Worm (Caenorhabditis elegans) whole organism, early embryonic: ENCODE measurements around the gene fbxa-176.
"Not testable (repeated sequence)": the region's sequence is repeated elsewhere in the genome, so short reads cannot be mapped to it uniquely, and the experiment has no call there.

Experiments
- B0310.2 ChIP-seq: sonication (generic microtip); optimal IDR thresholded peaks from 2 replicates; lab custom pipeline; 2016; ENCODE audit warnings: mild to moderate bottlenecking, missing genetic modification characterization, missing compliant biosample characterization
- F13C5.2 ChIP-seq: sonication (generic microtip); optimal IDR thresholded peaks from 2 replicates; lab custom pipeline; 2017; ENCODE audit warnings: mild to moderate bottlenecking, missing genetic modification characterization, inconsistent platforms, missing compliant biosample characterization
- aly-1 ChIP-seq: sonication (generic microtip); optimal IDR thresholded peaks from 2 replicates; lab custom pipeline; 2016; ENCODE audit warnings: missing genetic modification characterization, missing compliant biosample characterization
- ama-1 ChIP-seq: fragments of 150-350 bp; optimal IDR thresholded peaks from 2 replicates; lab custom pipeline; 2014
- ceh-13 ChIP-seq: fragments of 200-800 bp; sonication (Bioruptor generic); optimal IDR thresholded peaks from 2 replicates; lab custom pipeline; 2018; ENCODE audit warnings: mild to moderate bottlenecking, missing genetic modification characterization, missing compliant biosample characterization
- ceh-36 ChIP-seq: sonication (generic microtip); optimal IDR thresholded peaks from 2 replicates; lab custom pipeline; 2016; ENCODE audit warnings: missing genetic modification characterization, inconsistent platforms, missing compliant biosample characterization
- ets-7 ChIP-seq: sonication (generic microtip); optimal IDR thresholded peaks from 2 replicates; lab custom pipeline; 2016; ENCODE audit warnings: missing genotype, missing genetic modification characterization, missing compliant biosample characterization
- flt-1 ChIP-seq: fragments of 200-800 bp; sonication (Bioruptor generic); IDR thresholded peaks from 2 replicates; pipeline ENCODE4 v1.3.6; 2022; ENCODE audit warnings: missing genetic modification characterization, missing compliant biosample characterization
- hmbx-1 ChIP-seq: sonication (generic microtip); optimal IDR thresholded peaks from 2 replicates; lab custom pipeline; 2016; ENCODE audit warnings: mild to moderate bottlenecking, missing genetic modification characterization, missing compliant biosample characterization
- hmg-4 ChIP-seq: fragments of 200-800 bp; sonication (Bioruptor generic); optimal IDR thresholded peaks from 2 replicates; lab custom pipeline; 2018; ENCODE audit warnings: mild to moderate bottlenecking, missing genetic modification characterization, missing compliant biosample characterization
- hnd-1 ChIP-seq: sonication (generic microtip); optimal IDR thresholded peaks from 2 replicates; lab custom pipeline; 2016; ENCODE audit warnings: missing genetic modification characterization, missing compliant biosample characterization
- pes-1 ChIP-seq: fragments of 200-800 bp; sonication (Bioruptor generic); IDR thresholded peaks from 2 replicates; pipeline ENCODE4 v1.3.6; 2022; ENCODE audit warnings: missing genetic modification reagents, missing genetic modification characterization, missing compliant biosample characterization
- scrt-1 ChIP-seq: fragments of 200-800 bp; sonication (Bioruptor generic); IDR thresholded peaks from 2 replicates; pipeline ENCODE4 v1.3.6; 2022; ENCODE audit warnings: missing genetic modification characterization, missing compliant biosample characterization
- sea-1 ChIP-seq: fragments of 200-800 bp; sonication (Bioruptor generic); conservative IDR thresholded peaks from 2 replicates; pipeline ENCODE4 v1.3.6; 2022; ENCODE audit warnings: missing genetic modification characterization, missing compliant biosample characterization
- tbx-11 ChIP-seq: fragments of 200-800 bp; sonication (Bioruptor generic); IDR thresholded peaks from 2 replicates; pipeline ENCODE4 v1.3.6; 2022; ENCODE audit warnings: missing genetic modification characterization, missing compliant biosample characterization
- tbx-37 ChIP-seq: fragments of 200-800 bp; sonication (Bioruptor generic); conservative IDR thresholded peaks from 2 replicates; pipeline ENCODE4 v1.3.6; 2022; ENCODE audit warnings: missing genetic modification reagents, missing genetic modification characterization, missing compliant biosample characterization
- tra-4 ChIP-seq: sonication (generic microtip); optimal IDR thresholded peaks from 2 replicates; lab custom pipeline; 2017; ENCODE audit warnings: missing genetic modification characterization, missing compliant biosample characterization

The fbxa-176 gene

ce11 chrV:17580017-17580416, 30.5 kb downstream of the fbxa-176 start:
- TF ChIP-seq ets-7 (tag; lab: Kevin White, UChicago) (no peak), tbx-37 (no peak), B0310.2 (tag; lab: Kevin White, UChicago) (no peak), sea-1 (GFP tag; lab: Robert Waterston, UW) (no peak), aly-1 (tag; lab: Kevin White, UChicago) (no peak), scrt-1 (GFP tag; lab: Robert Waterston, UW) (no peak), hmg-4 (GFP tag; lab: Kevin White, UChicago) (no peak), ama-1 (lab: Kevin White, UChicago) (no peak), hmbx-1 (no peak), ceh-36 (no peak), hnd-1 (tag; lab: Kevin White, UChicago) (no peak), pes-1 (GFP tag; lab: Robert Waterston, UW) (no peak), ceh-13 (GFP tag; lab: Kevin White, UChicago) (no peak)

ce11 chrV:17584352-17584843, 34.9 kb downstream of the fbxa-176 start, which contains the start of gene fbxa-133:
fbxa-133 (plus strand) TSS chrV:17584793.
- not testable (repeated sequence) for TF ChIP-seq tra-4 (tag; lab: Kevin White, UChicago); scrt-1 (GFP tag; lab: Robert Waterston, UW); ceh-36

- TF ChIP-seq sea-1 (GFP tag; lab: Robert Waterston, UW) (no peak), B0310.2 (tag; lab: Kevin White, UChicago) (no peak), ceh-36 (no peak), tbx-11 (GFP tag; lab: Robert Waterston, UW) (no peak), hmg-4 (GFP tag; lab: Kevin White, UChicago) (no peak), pes-1 (GFP tag; lab: Robert Waterston, UW) (no peak), hmbx-1 (no peak), hnd-1 (tag; lab: Kevin White, UChicago) (no peak), ama-1 (lab: Kevin White, UChicago) (no peak), aly-1 (tag; lab: Kevin White, UChicago) (no peak), ceh-13 (GFP tag; lab: Kevin White, UChicago) (no peak), tbx-37 (no peak), tra-4 (tag; lab: Kevin White, UChicago) (no peak), scrt-1 (GFP tag; lab: Robert Waterston, UW) (no peak), F13C5.2 (tag; lab: Kevin White, UChicago) (no peak), ets-7 (tag; lab: Kevin White, UChicago) (no peak), flt-1 (GFP tag; lab: Robert Waterston, UW) (no peak)
Measured at ce11 chrV:17595691-17596090, 46.2 kb downstream of the fbxa-176 start.

- TF ChIP-seq ceh-36: no peak
- no peak for TF ChIP-seq tra-4 (tag; lab: Kevin White, UChicago)
- TF ChIP-seq flt-1 (GFP tag; lab: Robert Waterston, UW): no peak
- no peak for TF ChIP-seq ets-7 (tag; lab: Kevin White, UChicago)
- TF ChIP-seq ama-1 (lab: Kevin White, UChicago): no peak
- no peak for TF ChIP-seq pes-1 (GFP tag; lab: Robert Waterston, UW)
- TF ChIP-seq aly-1 (tag; lab: Kevin White, UChicago): no peak
- TF ChIP-seq scrt-1 (GFP tag; lab: Robert Waterston, UW): no peak
Measured at ce11 chrV:17598810-17599209, 49.3 kb downstream of the fbxa-176 start, which contains the start of gene Y6G8.2. Y6G8.2 (minus strand) TSS chrV:17598956.
